Fruit fly (Drosophila melanogaster) Kc167 (cell line): ENCODE results near the gene CG2076.
"Not testable (repeated sequence)": the region's sequence is repeated elsewhere in the genome, so short reads cannot be mapped to it uniquely, and the experiment has no call there.

Experiments used
- Myc ChIP-seq: fragments of >200 bp; optimal IDR thresholded peaks from 2 replicates; lab custom pipeline; 2017; ENCODE audit warnings: missing external identifiers
- Sin3A ChIP-seq: fragments of >200 bp; optimal IDR thresholded peaks from 2 replicates; lab custom pipeline; 2018; ENCODE audit warnings: missing external identifiers
- h ChIP-seq: fragments of >200 bp; optimal IDR thresholded peaks from 3 replicates; lab custom pipeline; 2018; ENCODE audit warnings: missing external identifiers

dm6 chrX:11095973-11096372 lies 6.0 kb downstream of the CG2076 start, which contains the start of gene CG42249:
- not testable (repeated sequence) for TF ChIP-seq Sin3A; h (lab: Kevin White, UChicago); Myc (lab: Kevin White, UChicago)
